Worm (Caenorhabditis elegans) whole organism, late embryonic: ENCODE data around the gene H40L08.8.

Experiments used
- F13H6.1 ChIP-seq: sonication (generic microtip); optimal IDR thresholded peaks from 2 replicates; lab custom pipeline; 2016; ENCODE audit warnings: missing genetic modification characterization, missing compliant biosample characterization
- K09A11.1 ChIP-seq: sonication (generic microtip); optimal IDR thresholded peaks from 2 replicates; lab custom pipeline; 2017; ENCODE audit warnings: antibody characterized with exemption, mild to moderate bottlenecking, missing genetic modification characterization, missing compliant biosample characterization; ENCODE audit not compliant: insufficient read depth
- Y22D7AL.16 ChIP-seq: sonication (generic microtip); optimal IDR thresholded peaks from 2 replicates; lab custom pipeline; 2016; ENCODE audit warnings: missing genetic modification characterization, missing compliant biosample characterization
- ahr-1 ChIP-seq: sonication (generic microtip); optimal IDR thresholded peaks from 2 replicates; lab custom pipeline; 2016; ENCODE audit warnings: missing genetic modification characterization, missing compliant biosample characterization
- ceh-14 ChIP-seq: sonication (generic microtip); optimal IDR thresholded peaks from 2 replicates; lab custom pipeline; 2016; ENCODE audit warnings: missing genotype, missing genetic modification characterization, missing compliant biosample characterization
- ceh-22 ChIP-seq: sonication (generic microtip); optimal IDR thresholded peaks from 2 replicates; lab custom pipeline; 2017; ENCODE audit warnings: missing biosample characterization, missing genetic modification characterization
- ceh-31 ChIP-seq: sonication (generic microtip); optimal IDR thresholded peaks from 2 replicates; lab custom pipeline; 2016; ENCODE audit warnings: missing genetic modification characterization, missing compliant biosample characterization
- ceh-48 ChIP-seq: sonication (generic microtip); optimal IDR thresholded peaks from 2 replicates; lab custom pipeline; 2016; ENCODE audit warnings: missing genetic modification characterization, inconsistent platforms, missing compliant biosample characterization
- elt-4 ChIP-seq: sonication (generic microtip); optimal IDR thresholded peaks from 2 replicates; lab custom pipeline; 2016; ENCODE audit warnings: missing genetic modification characterization, missing compliant biosample characterization
- fax-1 ChIP-seq: sonication (generic microtip); optimal IDR thresholded peaks from 2 replicates; lab custom pipeline; 2016; ENCODE audit warnings: missing genotype, missing genetic modification characterization, missing compliant biosample characterization
- fkh-10 ChIP-seq: fragments of 150-350 bp; optimal IDR thresholded peaks from 2 replicates; lab custom pipeline; 2014; ENCODE audit warnings: missing biosample characterization, missing genetic modification reagents, missing genetic modification characterization
- fkh-6 ChIP-seq: sonication (generic microtip); optimal IDR thresholded peaks from 2 replicates; lab custom pipeline; 2016; ENCODE audit warnings: missing genetic modification characterization, missing compliant biosample characterization
- hlh-30 ChIP-seq: sonication (generic microtip); optimal IDR thresholded peaks from 2 replicates; lab custom pipeline; 2017; ENCODE audit warnings: antibody characterized with exemption, missing genetic modification characterization, missing compliant biosample characterization; ENCODE audit not compliant: insufficient read depth
- hlh-6 ChIP-seq: sonication (generic microtip); optimal IDR thresholded peaks from 2 replicates; lab custom pipeline; 2016; ENCODE audit warnings: missing genotype, missing genetic modification characterization, missing compliant biosample characterization
- hlh-8 ChIP-seq: sonication (generic microtip); optimal IDR thresholded peaks from 2 replicates; lab custom pipeline; 2016; ENCODE audit warnings: missing genotype, missing genetic modification characterization, missing compliant biosample characterization
- lim-6 ChIP-seq: sonication (generic microtip); optimal IDR thresholded peaks from 2 replicates; lab custom pipeline; 2016; ENCODE audit warnings: missing genetic modification characterization, missing compliant biosample characterization
- nhr-11 ChIP-seq: fragments of 150-350 bp; optimal IDR thresholded peaks from 2 replicates; lab custom pipeline; 2014; ENCODE audit warnings: missing biosample characterization, missing genetic modification characterization
- nhr-232 ChIP-seq: sonication (generic microtip); optimal IDR thresholded peaks from 2 replicates; lab custom pipeline; 2016; ENCODE audit warnings: missing genetic modification characterization, missing compliant biosample characterization
- npax-4 ChIP-seq: sonication (generic microtip); optimal IDR thresholded peaks from 2 replicates; lab custom pipeline; 2016; ENCODE audit warnings: missing genetic modification characterization, missing compliant biosample characterization
- pha-2 ChIP-seq: sonication (generic microtip); optimal IDR thresholded peaks from 2 replicates; lab custom pipeline; 2017; ENCODE audit warnings: mild to moderate bottlenecking, missing genetic modification characterization, missing compliant biosample characterization
- pqm-1 ChIP-seq: sonication (generic microtip); optimal IDR thresholded peaks from 2 replicates; lab custom pipeline; 2016; ENCODE audit warnings: missing genetic modification characterization, missing compliant biosample characterization
- ref-2 ChIP-seq: sonication (generic microtip); optimal IDR thresholded peaks from 2 replicates; lab custom pipeline; 2016; ENCODE audit warnings: missing genetic modification characterization, missing compliant biosample characterization
- rnt-1 ChIP-seq: sonication (generic microtip); optimal IDR thresholded peaks from 2 replicates; lab custom pipeline; 2016; ENCODE audit warnings: missing genetic modification characterization, missing compliant biosample characterization
- sox-4 ChIP-seq: sonication (generic microtip); optimal IDR thresholded peaks from 2 replicates; lab custom pipeline; 2017; ENCODE audit warnings: mild to moderate bottlenecking, missing genetic modification characterization, inconsistent platforms, missing compliant biosample characterization
- syd-9 ChIP-seq: sonication (generic microtip); optimal IDR thresholded peaks from 2 replicates; lab custom pipeline; 2016; ENCODE audit warnings: mild to moderate bottlenecking, missing genetic modification characterization, moderate library complexity, missing compliant biosample characterization
- tbx-2 ChIP-seq: sonication (generic microtip); optimal IDR thresholded peaks from 2 replicates; lab custom pipeline; 2016; ENCODE audit warnings: missing genetic modification characterization, missing compliant biosample characterization
- ttx-3 ChIP-seq: sonication (generic microtip); optimal IDR thresholded peaks from 2 replicates; lab custom pipeline; 2016; ENCODE audit warnings: missing genetic modification reagents, missing genetic modification characterization, missing compliant biosample characterization
- unc-42 ChIP-seq: sonication (generic microtip); optimal IDR thresholded peaks from 2 replicates; lab custom pipeline; 2016; ENCODE audit warnings: missing genotype, missing genetic modification characterization, missing compliant biosample characterization
- zip-5 ChIP-seq: sonication (generic microtip); optimal IDR thresholded peaks from 2 replicates; lab custom pipeline; 2016; ENCODE audit warnings: missing genetic modification characterization, missing compliant biosample characterization
- ztf-16 ChIP-seq: sonication (generic microtip); optimal IDR thresholded peaks from 2 replicates; lab custom pipeline; 2017; ENCODE audit warnings: missing genetic modification characterization, missing compliant biosample characterization

Gene H40L08.8

DNA sequence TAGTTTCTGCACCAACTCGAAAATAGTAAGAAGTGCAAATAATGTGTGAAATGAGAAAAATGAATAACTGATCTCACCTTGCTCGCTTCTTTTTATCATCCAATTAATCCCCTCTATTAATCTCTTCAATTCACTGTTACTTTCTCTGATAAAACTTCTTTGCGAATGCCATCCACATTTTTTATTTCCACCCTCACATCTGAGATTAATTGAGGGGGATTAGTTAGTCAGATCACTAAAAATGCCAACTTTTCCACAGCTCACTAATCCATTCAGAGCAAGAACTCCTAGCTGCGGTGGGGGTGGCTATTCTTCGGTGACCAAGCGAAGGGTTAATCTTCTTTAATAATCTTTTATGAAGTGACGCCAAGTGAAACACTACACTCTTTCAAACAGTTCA lies 42.6 kb downstream of the H40L08.8 start, which contains the start of gene dsc-1:
Gene dsc-1 (minus strand): TSS at position 46 of the 400 bp plus-strand sequence.
- TF ChIP-seq unc-42 (tag; lab: Kevin White, UChicago) (no peak), ceh-22 (no peak), K09A11.1 (tag; lab: Kevin White, UChicago) (no peak), nhr-232 (tag; lab: Kevin White, UChicago) (no peak), syd-9 (tag; lab: Kevin White, UChicago) (no peak), tbx-2 (tag; lab: Kevin White, UChicago) (no peak), nhr-11 (tag; lab: Kevin White, UChicago) (no peak), hlh-8 (tag; lab: Kevin White, UChicago) (no peak), lim-6 (tag; lab: Kevin White, UChicago) (no peak), ztf-16 (tag; lab: Kevin White, UChicago) (no peak), npax-4 (tag; lab: Kevin White, UChicago) (no peak), ceh-31 (tag; lab: Kevin White, UChicago) (no peak), ttx-3 (no peak), hlh-30 (tag; lab: Kevin White, UChicago) (no peak)

DNA sequence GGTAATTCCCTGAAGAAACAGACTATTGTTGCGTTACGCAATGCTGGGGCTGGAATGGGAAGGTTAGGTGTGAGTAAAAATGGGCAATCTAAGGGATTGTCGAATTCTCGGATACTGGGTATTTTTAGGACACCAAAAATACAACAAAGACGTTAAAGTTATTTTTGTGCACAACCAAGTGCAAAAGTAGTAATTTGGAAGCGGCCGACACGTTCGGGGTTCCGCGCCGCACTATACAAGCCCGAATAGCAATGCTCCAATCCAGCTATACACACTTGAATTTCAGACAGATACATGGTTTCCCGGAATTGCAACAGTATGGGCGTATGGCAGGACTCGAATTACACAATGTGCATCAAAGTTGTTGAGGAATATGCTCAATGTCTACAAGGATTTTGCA lies 49.4 kb downstream of the H40L08.8 start:
- TF ChIP-seq ref-2 (tag; lab: Kevin White, UChicago) = no peak
- no peak for TF ChIP-seq ceh-14 (tag; lab: Kevin White, UChicago)
- TF ChIP-seq F13H6.1 (tag; lab: Kevin White, UChicago) = no peak
- no peak for TF ChIP-seq hlh-8 (tag; lab: Kevin White, UChicago)
- TF ChIP-seq zip-5 = no peak
- no peak for TF ChIP-seq ztf-16 (tag; lab: Kevin White, UChicago)
- no peak for TF ChIP-seq Y22D7AL.16 (tag; lab: Kevin White, UChicago)
- TF ChIP-seq fkh-10 (GFP tag; lab: Kevin White, UChicago) = no peak
- TF ChIP-seq hlh-6 (tag; lab: Kevin White, UChicago) = no peak
- no peak for TF ChIP-seq elt-4 (tag; lab: Kevin White, UChicago)
- TF ChIP-seq ceh-48 (tag; lab: Kevin White, UChicago) = no peak
- TF ChIP-seq pha-2 (tag; lab: Kevin White, UChicago) = no peak
- no peak for TF ChIP-seq pqm-1 (tag; lab: Kevin White, UChicago)
- no peak for TF ChIP-seq fax-1 (tag; lab: Kevin White, UChicago)
- TF ChIP-seq ahr-1 (tag; lab: Kevin White, UChicago) = no peak
- TF ChIP-seq sox-4 (tag; lab: Kevin White, UChicago) = no peak
- no peak for TF ChIP-seq fkh-6 (tag; lab: Kevin White, UChicago)
- TF ChIP-seq rnt-1 (tag; lab: Kevin White, UChicago) = no peak
